Comparison of ENCODE assay signal across 5 worm cellular contexts in the genomic region with DNA sequence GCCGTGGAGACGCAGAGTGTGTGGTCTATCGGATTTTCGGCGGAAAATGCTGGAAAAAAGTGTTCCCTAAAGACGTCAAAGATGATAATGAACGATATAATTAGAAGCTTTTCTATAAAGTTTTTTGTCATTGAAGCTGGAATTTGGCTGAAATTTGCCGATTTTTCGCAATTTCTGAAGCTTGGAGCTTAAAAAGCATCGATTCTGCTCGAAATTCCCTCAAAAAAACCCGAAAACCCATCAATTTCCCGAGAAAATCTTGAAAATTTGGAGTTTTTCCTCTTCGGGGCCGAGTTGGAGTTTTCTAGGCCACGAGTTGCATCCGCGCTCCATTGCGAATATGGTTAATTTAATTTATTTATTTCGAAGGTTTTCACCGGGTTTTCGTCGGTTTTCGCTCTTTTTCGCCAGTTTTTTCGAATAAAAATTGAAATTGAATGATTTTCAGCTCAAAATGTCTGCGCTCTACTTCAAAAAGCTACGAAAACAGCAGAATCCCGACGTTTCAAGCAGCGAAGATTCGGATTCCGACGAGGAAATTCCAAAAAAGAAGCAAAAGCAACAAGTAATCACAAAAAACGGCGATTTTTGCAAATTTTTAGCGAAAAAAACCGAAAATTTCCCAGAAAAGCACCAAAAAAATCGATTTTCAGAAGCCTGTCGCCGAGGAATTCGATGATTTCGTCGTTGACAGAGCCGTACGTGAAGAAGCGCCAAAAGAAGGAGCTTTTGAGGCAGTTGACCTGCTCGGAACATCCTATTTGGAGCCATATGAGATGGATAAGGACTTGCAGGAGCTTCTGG.
TF ChIP-seq lines count a peak whose summit lies in the region.

A gene (minus strand): TSS at position 51 of the 804 bp plus-strand sequence.
A gene (plus strand): TSS at position 449 of the 804 bp plus-strand sequence.

TF ChIP-seq in whole organism, L1 larva, 84 proteins besides CTCF, POLR2A, EP300 and RAD21 (continues in another document):
- TF ChIP-seq nhr-71 (tag; optimal IDR thresholded peaks at IDR 0.05; lab: Kevin White, UChicago) = peak; percentile 87
- peak; percentile 57 for TF ChIP-seq grh-1 (GFP tag; IDR thresholded peaks at IDR 0.05; lab: Robert Waterston, UW)
- TF ChIP-seq hlh-4 (tag; optimal IDR thresholded peaks at IDR 0.05; lab: Kevin White, UChicago) = no peak
- no peak for TF ChIP-seq pqm-1 (tag; optimal IDR thresholded peaks at IDR 0.05; lab: Kevin White, UChicago)
- peak; percentile 74 for TF ChIP-seq fkh-10 (GFP tag; optimal IDR thresholded peaks at IDR 0.05; lab: Kevin White, UChicago)
- TF ChIP-seq nhr-47 (tag; optimal IDR thresholded peaks at IDR 0.05; lab: Kevin White, UChicago) = peak; percentile 90
- no peak for TF ChIP-seq sptf-1 (tag; optimal IDR thresholded peaks at IDR 0.05; lab: Kevin White, UChicago)
- TF ChIP-seq dsc-1 (tag; optimal IDR thresholded peaks at IDR 0.05; lab: Kevin White, UChicago) = peak; percentile 94
- peak; percentile 71 to 74 for TF ChIP-seq lin-35 (GFP tag; optimal IDR thresholded peaks at IDR 0.05; lab: Kevin White, UChicago)
- TF ChIP-seq egl-27 (tag; optimal IDR thresholded peaks at IDR 0.05; lab: Kevin White, UChicago) = no peak
- no peak for TF ChIP-seq nhr-28 (tag; optimal IDR thresholded peaks at IDR 0.05; lab: Kevin White, UChicago)
- TF ChIP-seq elt-2 (tag; optimal IDR thresholded peaks at IDR 0.05; lab: Kevin White, UChicago) = peak; percentile 68
- peak; percentile 47 for TF ChIP-seq vab-15 (tag; optimal IDR thresholded peaks at IDR 0.05; lab: Kevin White, UChicago)
- TF ChIP-seq nhr-11 (tag; optimal IDR thresholded peaks at IDR 0.05; lab: Kevin White, UChicago) = peak; percentile 22
- TF ChIP-seq ceh-82 (tag; optimal IDR thresholded peaks at IDR 0.05; lab: Kevin White, UChicago) = peak; percentile 76 to 82 (median 78)
- TF ChIP-seq dpl-1 (GFP tag; optimal IDR thresholded peaks at IDR 0.05; lab: Kevin White, UChicago) = peak; percentile 65 to 79 (median 74)

TF ChIP-seq in whole organism, L3 larva, 47 proteins besides CTCF, POLR2A, EP300 and RAD21 (continues in another document):
- TF ChIP-seq ZK546.5 (tag; optimal IDR thresholded peaks at IDR 0.05; lab: Kevin White, UChicago) = no peak
- TF ChIP-seq nhr-23 (tag; optimal IDR thresholded peaks at IDR 0.05; lab: Kevin White, UChicago) = peak; percentile 61
- TF ChIP-seq pqm-1 (tag; optimal IDR thresholded peaks at IDR 0.05; lab: Kevin White, UChicago) = no peak
- TF ChIP-seq hmg-11 (tag; optimal IDR thresholded peaks at IDR 0.05; lab: Kevin White, UChicago) = peak; percentile 50
- peak; percentile 63 for TF ChIP-seq egl-5 (tag; optimal IDR thresholded peaks at IDR 0.05; lab: Kevin White, UChicago)
- TF ChIP-seq unc-39 (tag; optimal IDR thresholded peaks at IDR 0.05; lab: Kevin White, UChicago) = no peak
- TF ChIP-seq snpc-4 (tag; optimal IDR thresholded peaks at IDR 0.05; lab: Kevin White, UChicago) = peak; percentile 73
- TF ChIP-seq eor-1 (tag; optimal IDR thresholded peaks at IDR 0.05; lab: Kevin White, UChicago) = no peak
- TF ChIP-seq ztf-4 (tag; optimal IDR thresholded peaks at IDR 0.05; lab: Kevin White, UChicago) = no peak
- TF ChIP-seq ceh-82 (tag; optimal IDR thresholded peaks at IDR 0.05; lab: Kevin White, UChicago) = no peak
- no peak for TF ChIP-seq ama-1 (optimal IDR thresholded peaks at IDR 0.05; lab: Kevin White, UChicago)
- TF ChIP-seq nhr-76 (tag; optimal IDR thresholded peaks at IDR 0.05; lab: Kevin White, UChicago) = no peak
- peak; percentile 59 for TF ChIP-seq fkh-10 (GFP tag; optimal IDR thresholded peaks at IDR 0.05; lab: Kevin White, UChicago)
- peak; percentile 30 for TF ChIP-seq skn-1 (tag; optimal IDR thresholded peaks at IDR 0.05; lab: Kevin White, UChicago)
- no peak for TF ChIP-seq nhr-237 (tag; optimal IDR thresholded peaks at IDR 0.05; lab: Kevin White, UChicago)
- no peak for TF ChIP-seq sea-2 (GFP tag; optimal IDR thresholded peaks at IDR 0.05; lab: Kevin White, UChicago)
- TF ChIP-seq daf-12 (tag; optimal IDR thresholded peaks at IDR 0.05; lab: Kevin White, UChicago) = no peak
- no peak for TF ChIP-seq mdl-1 (tag; optimal IDR thresholded peaks at IDR 0.05; lab: Kevin White, UChicago)

TF ChIP-seq in whole organism, early embryonic, 17 proteins besides CTCF, POLR2A, EP300 and RAD21:
- TF ChIP-seq hmbx-1 (tag; optimal IDR thresholded peaks at IDR 0.05; lab: Kevin White, UChicago) (peak; percentile 17), hnd-1 (tag; optimal IDR thresholded peaks at IDR 0.05; lab: Kevin White, UChicago) (no peak), ceh-36 (tag; optimal IDR thresholded peaks at IDR 0.05; lab: Kevin White, UChicago) (no peak), F13C5.2 (tag; optimal IDR thresholded peaks at IDR 0.05; lab: Kevin White, UChicago) (peak; percentile 59), ceh-13 (GFP tag; optimal IDR thresholded peaks at IDR 0.05; lab: Kevin White, UChicago) (no peak), tra-4 (tag; optimal IDR thresholded peaks at IDR 0.05; lab: Kevin White, UChicago) (no peak), ets-7 (tag; optimal IDR thresholded peaks at IDR 0.05; lab: Kevin White, UChicago) (peak; percentile 10), scrt-1 (GFP tag; IDR thresholded peaks at IDR 0.05; lab: Robert Waterston, UW) (0 out of 2 replicates have a peak, but pooled peaks have one; percentile 42), hmg-4 (GFP tag; optimal IDR thresholded peaks at IDR 0.05; lab: Kevin White, UChicago) (peak; percentile 36), pes-1 (GFP tag; IDR thresholded peaks at IDR 0.05; lab: Robert Waterston, UW) (peak; percentile 79), aly-1 (tag; optimal IDR thresholded peaks at IDR 0.05; lab: Kevin White, UChicago) (no peak), ama-1 (optimal IDR thresholded peaks at IDR 0.05; lab: Kevin White, UChicago) (no peak), tbx-11 (GFP tag; IDR thresholded peaks at IDR 0.05; lab: Robert Waterston, UW) (no peak; the same call in 1 of the 2 replicates), flt-1 (GFP tag; IDR thresholded peaks at IDR 0.05; lab: Robert Waterston, UW) (no peak), tbx-37 (GFP tag; conservative IDR thresholded peaks at IDR 0.05; lab: Robert Waterston, UW) (peak; percentile 61), sea-1 (GFP tag; conservative IDR thresholded peaks at IDR 0.05; lab: Robert Waterston, UW) (0 out of 2 replicates have a peak, but pooled peaks have one; percentile 55), B0310.2 (tag; optimal IDR thresholded peaks at IDR 0.05; lab: Kevin White, UChicago) (no peak)

TF ChIP-seq in whole organism, midembryonic, 9 proteins besides CTCF, POLR2A, EP300 and RAD21:
- TF ChIP-seq cog-1 (tag; optimal IDR thresholded peaks at IDR 0.05; lab: Kevin White, UChicago) (peak; percentile 51), ztf-29 (GFP tag; IDR thresholded peaks at IDR 0.05; lab: Robert Waterston, UW) (no peak), tab-1 (GFP tag; IDR thresholded peaks at IDR 0.05; lab: Robert Waterston, UW) (no peak), ztf-23 (GFP tag; IDR thresholded peaks at IDR 0.05; lab: Robert Waterston, UW) (peak; percentile 62; the same call in 1 of the 2 replicates), med-1 (GFP tag; optimal IDR thresholded peaks at IDR 0.05; lab: Kevin White, UChicago; ENCODE audit: insufficient read depth) (no peak), T22C8.4 (GFP tag; IDR thresholded peaks at IDR 0.05; lab: Robert Waterston, UW) (peak; percentile 49; the same call in 1 of the 2 replicates), klf-2 (GFP tag; conservative IDR thresholded peaks at IDR 0.05; lab: Robert Waterston, UW) (peak; percentile 63; the same call in 1 of the 2 replicates), flt-1 (GFP tag; IDR thresholded peaks at IDR 0.05; lab: Robert Waterston, UW) (peak; percentile 60; the same call in 1 of the 2 replicates), ref-1 (GFP tag; conservative IDR thresholded peaks at IDR 0.05; lab: Robert Waterston, UW) (no peak)

TF ChIP-seq in whole organism, young adult, 124 proteins besides CTCF, POLR2A, EP300 and RAD21 (continues in another document):
- TF ChIP-seq madf-6 (GFP tag; IDR thresholded peaks at IDR 0.05; lab: Robert Waterston, UW) (peak; percentile 63), ztf-22 (GFP tag; optimal IDR thresholded peaks at IDR 0.05; lab: Kevin White, UChicago) (no peak), pha-4 (tag; optimal IDR thresholded peaks at IDR 0.05; lab: Kevin White, UChicago) (no peak), ztf-6 (GFP tag; IDR thresholded peaks at IDR 0.05; lab: Robert Waterston, UW) (no peak), attf-3 (GFP tag; conservative IDR thresholded peaks at IDR 0.05; lab: Robert Waterston, UW) (peak; percentile 69), Y79H2A.3 (GFP tag; conservative IDR thresholded peaks at IDR 0.05; lab: Robert Waterston, UW) (no peak), dox-1 (GFP tag; IDR thresholded peaks at IDR 0.05; lab: Robert Waterston, UW) (peak; percentile 92), F33H1.4 (GFP tag; IDR thresholded peaks at IDR 0.05; lab: Robert Waterston, UW) (peak; percentile 54), Y67H2A.10 (GFP tag; conservative IDR thresholded peaks at IDR 0.05; lab: Robert Waterston, UW) (0 out of 2 replicates have a peak, but pooled peaks have one; percentile 50), madf-8 (GFP tag; conservative IDR thresholded peaks at IDR 0.05; lab: Robert Waterston, UW) (peak; percentile 28; the same call in 1 of the 2 replicates), aptf-2 (GFP tag; conservative IDR thresholded peaks at IDR 0.05; lab: Robert Waterston, UW) (0 out of 2 replicates have a peak, but pooled peaks have one; percentile 22), nhr-80 (tag; optimal IDR thresholded peaks at IDR 0.05; lab: Kevin White, UChicago) (peak; percentile 21), unc-130 (GFP tag; optimal IDR thresholded peaks at IDR 0.05; lab: Kevin White, UChicago) (peak; percentile 20), K12H6.12 (tag; optimal IDR thresholded peaks at IDR 0.05; lab: Kevin White, UChicago) (peak; percentile 44), tlf-1 (GFP tag; optimal IDR thresholded peaks at IDR 0.05; lab: Kevin White, UChicago) (peak; percentile 18), ceh-27 (GFP tag; optimal IDR thresholded peaks at IDR 0.05; lab: Kevin White, UChicago) (peak; percentile 72), athp-1 (tag; optimal IDR thresholded peaks at IDR 0.05; lab: Kevin White, UChicago) (peak; percentile 58), D2030.7 (GFP tag; IDR thresholded peaks at IDR 0.05; lab: Robert Waterston, UW) (peak; percentile 46), F22D6.2 (tag; optimal IDR thresholded peaks at IDR 0.05; lab: Kevin White, UChicago) (peak; percentile 26), lsy-27 (tag; optimal IDR thresholded peaks at IDR 0.05; lab: Kevin White, UChicago; ENCODE audit: borderline replicate concordance, insufficient read depth) (no peak), ceh-58 (GFP tag; IDR thresholded peaks at IDR 0.05; lab: Robert Waterston, UW) (no peak), egrh-3 (GFP tag; IDR thresholded peaks at IDR 0.05; lab: Robert Waterston, UW) (0 out of 2 replicates have a peak, but pooled peaks have one; percentile 30), dpff-1 (tag; optimal IDR thresholded peaks at IDR 0.05; lab: Kevin White, UChicago) (no peak), bed-2 (GFP tag; IDR thresholded peaks at IDR 0.05; lab: Robert Waterston, UW) (peak; percentile 59; the same call in 1 of the 2 replicates), tbp1 (GFP tag; optimal IDR thresholded peaks at IDR 0.05; lab: Kevin White, UChicago) (peak; percentile 49), zim-3 (tag; optimal IDR thresholded peaks at IDR 0.05; lab: Kevin White, UChicago) (no peak)
